Fruit fly (Drosophila melanogaster) whole organism, embryonic: ENCODE data around the gene CG17660.

Source experiments
- ATbp ChIP-seq: fragments of 200-800 bp; sonication (Bioruptor generic); optimal IDR thresholded peaks from 2 replicates; lab custom pipeline; 2017; ENCODE audit warnings: missing biosample characterization, mild to moderate bottlenecking, missing genetic modification characterization, missing genetic modification reagents
- CG11085 ChIP-seq: fragments of 200-800 bp; sonication (Bioruptor generic); IDR thresholded peaks from 2 replicates; pipeline ENCODE4 v1.3.6; 2022; ENCODE audit warnings: missing biosample characterization, missing genetic modification characterization
- CG11696 ChIP-seq: fragments of 200-800 bp; sonication (Bioruptor generic); IDR thresholded peaks from 2 replicates; pipeline ENCODE4 v1.3.6; 2022; ENCODE audit warnings: missing biosample characterization, missing genetic modification characterization
- CG12299 ChIP-seq: fragments of 200-800 bp; sonication (Bioruptor generic); optimal IDR thresholded peaks from 2 replicates; lab custom pipeline; 2018; ENCODE audit warnings: missing biosample characterization, mild to moderate bottlenecking, missing genetic modification characterization
- CG12659 ChIP-seq: fragments of 200-800 bp; sonication (Bioruptor generic); optimal IDR thresholded peaks from 3 replicates; lab custom pipeline; 2017; ENCODE audit warnings: mild to moderate bottlenecking, missing biosample characterization, missing genetic modification reagents, missing genetic modification characterization
- CG12744 ChIP-seq: fragments of 200-800 bp; sonication (Bioruptor generic); optimal IDR thresholded peaks from 2 replicates; lab custom pipeline; 2016; ENCODE audit warnings: missing biosample characterization, missing genetic modification characterization
- CG13287 ChIP-seq: fragments of 200-800 bp; sonication (Bioruptor generic); IDR thresholded peaks from 2 replicates; pipeline ENCODE4 v1.3.6; 2022; ENCODE audit warnings: missing biosample characterization, missing genetic modification characterization; ENCODE audit not compliant: partially characterized antibody
- CG13296 ChIP-seq: fragments of 200-800 bp; sonication (Bioruptor generic); optimal IDR thresholded peaks from 3 replicates; lab custom pipeline; 2018; ENCODE audit warnings: missing biosample characterization, mild to moderate bottlenecking, missing genetic modification characterization
- CG15011 ChIP-seq: fragments of 200-800 bp; sonication (Bioruptor generic); optimal IDR thresholded peaks from 3 replicates; lab custom pipeline; 2018; ENCODE audit warnings: missing biosample characterization, mild to moderate bottlenecking, missing genetic modification characterization
- CG15073 ChIP-seq: fragments of 200-800 bp; sonication (Bioruptor generic); optimal IDR thresholded peaks from 2 replicates; lab custom pipeline; 2016; ENCODE audit warnings: missing biosample characterization, missing genetic modification characterization
- CG1602 ChIP-seq: fragments of 200-800 bp; sonication (Bioruptor generic); optimal IDR thresholded peaks from 3 replicates; lab custom pipeline; 2016; ENCODE audit warnings: missing biosample characterization, missing genetic modification characterization
- CG32767 ChIP-seq: fragments of 200-800 bp; sonication (Bioruptor generic); IDR thresholded peaks from 2 replicates; pipeline ENCODE4 v1.3.6; 2022; ENCODE audit warnings: missing biosample characterization, missing genetic modification characterization
- CG4328 ChIP-seq: fragments of 200-800 bp; sonication (Bioruptor generic); optimal IDR thresholded peaks from 3 replicates; lab custom pipeline; 2017; ENCODE audit warnings: missing biosample characterization, missing genetic modification reagents, missing genetic modification characterization
- CG4730 ChIP-seq: fragments of 200-800 bp; sonication (Bioruptor generic); IDR thresholded peaks from 2 replicates; pipeline ENCODE4 v1.3.6; 2022; ENCODE audit warnings: missing biosample characterization, missing genetic modification characterization
- CG4854 ChIP-seq: fragments of 200-800 bp; sonication (Bioruptor generic); optimal IDR thresholded peaks from 2 replicates; lab custom pipeline; 2016; ENCODE audit warnings: missing biosample characterization, missing genetic modification characterization, inconsistent platforms
- CG5245 ChIP-seq: fragments of 200-800 bp; sonication (Bioruptor generic); optimal IDR thresholded peaks from 3 replicates; lab custom pipeline; 2016; ENCODE audit warnings: missing biosample characterization, missing genetic modification characterization
- CG6683 ChIP-seq: fragments of 200-800 bp; sonication (Bioruptor generic); optimal IDR thresholded peaks from 2 replicates; lab custom pipeline; 2017; ENCODE audit warnings: missing biosample characterization, mild to moderate bottlenecking, missing genetic modification characterization, missing genetic modification reagents
- CG7357 ChIP-seq: fragments of 200-800 bp; sonication (Bioruptor generic); IDR thresholded peaks from 3 replicates; pipeline ENCODE4 v1.3.6; 2022; ENCODE audit warnings: missing biosample characterization, missing genetic modification characterization
- CG7928 ChIP-seq: fragments of 200-800 bp; sonication (Bioruptor generic); optimal IDR thresholded peaks from 2 replicates; lab custom pipeline; 2017; ENCODE audit warnings: missing biosample characterization, mild to moderate bottlenecking, missing genetic modification characterization
- CoRest ChIP-seq: fragments of 200-800 bp; sonication (Bioruptor generic); optimal IDR thresholded peaks from 3 replicates; lab custom pipeline; 2018; ENCODE audit warnings: missing biosample characterization, mild to moderate bottlenecking, missing genetic modification characterization, moderate library complexity
- Dref ChIP-seq: fragments of 200-800 bp; sonication (Bioruptor generic); IDR thresholded peaks from 2 replicates; pipeline ENCODE4 v1.3.6; 2022; ENCODE audit warnings: missing biosample characterization, missing genetic modification characterization
- Hr51 ChIP-seq, 2 experiments: fragments of 200-800 bp; sonication (Bioruptor generic); optimal IDR thresholded peaks; 2 replicates in 1 of 2; 3 replicates in 1 of 2; lab custom pipeline; 2016 to 2018; ENCODE audit warnings: missing biosample characterization in 2 of 2, missing genetic modification characterization in 2 of 2, mild to moderate bottlenecking in 1 of 2, moderate library complexity in 1 of 2
- MESR4 ChIP-seq: fragments of 200-800 bp; sonication (Bioruptor generic); optimal IDR thresholded peaks from 2 replicates; lab custom pipeline; 2018; ENCODE audit warnings: missing biosample characterization, mild to moderate bottlenecking, missing genetic modification characterization, moderate library complexity
- Oli ChIP-seq: fragments of 200-800 bp; sonication (Bioruptor generic); optimal IDR thresholded peaks from 2 replicates; lab custom pipeline; 2018; ENCODE audit warnings: missing biosample characterization, mild to moderate bottlenecking, missing genetic modification characterization, moderate library complexity
- Poxn ChIP-seq: fragments of 200-800 bp; sonication (Bioruptor generic); IDR thresholded peaks from 2 replicates; pipeline ENCODE4 v1.3.6; 2022; ENCODE audit warnings: missing biosample characterization, missing genetic modification characterization
- Usf ChIP-seq: fragments of 200-800 bp; sonication (Bioruptor generic); optimal IDR thresholded peaks from 2 replicates; lab custom pipeline; 2017; ENCODE audit warnings: missing genotype, missing biosample characterization, missing genetic modification characterization
- ase ChIP-seq: fragments of 200-800 bp; sonication (Bioruptor generic); IDR thresholded peaks from 3 replicates; pipeline ENCODE4 v1.3.6; 2022; ENCODE audit warnings: missing biosample characterization, missing genetic modification characterization
- bigmax ChIP-seq: fragments of 200-800 bp; sonication (Bioruptor generic); optimal IDR thresholded peaks from 2 replicates; lab custom pipeline; 2018; ENCODE audit warnings: missing biosample characterization, mild to moderate bottlenecking, missing genetic modification characterization
- bowl ChIP-seq: fragments of 200-800 bp; sonication (Bioruptor generic); IDR thresholded peaks from 2 replicates; pipeline ENCODE4 v1.3.6; 2022; ENCODE audit warnings: missing biosample characterization, missing genetic modification characterization
- cas ChIP-seq: fragments of 200-800 bp; sonication (Bioruptor generic); IDR thresholded peaks from 2 replicates; pipeline ENCODE4 v1.3.6; 2022; ENCODE audit warnings: missing biosample characterization, missing genetic modification characterization
- caup ChIP-seq: fragments of 200-800 bp; sonication (Bioruptor generic); optimal IDR thresholded peaks from 3 replicates; lab custom pipeline; 2017; ENCODE audit warnings: missing biosample characterization, mild to moderate bottlenecking, missing genetic modification characterization, moderate library complexity; ENCODE audit not compliant: severe bottlenecking
- chm ChIP-seq: fragments of 200-800 bp; sonication (Bioruptor generic); IDR thresholded peaks from 2 replicates; pipeline ENCODE4 v1.3.6; 2022; ENCODE audit warnings: missing biosample characterization, missing genetic modification characterization
- crp ChIP-seq, 2 experiments: fragments of 200-800 bp; sonication (Bioruptor generic); optimal IDR thresholded peaks; 2 replicates in 1 of 2; 3 replicates in 1 of 2; lab custom pipeline; 2017; ENCODE audit warnings: missing biosample characterization in 2 of 2, missing genetic modification characterization in 2 of 2, mild to moderate bottlenecking in 1 of 2, moderate library complexity in 1 of 2
- ems ChIP-seq: fragments of 200-800 bp; sonication (Bioruptor generic); optimal IDR thresholded peaks from 3 replicates; lab custom pipeline; 2016; ENCODE audit warnings: missing biosample characterization, missing genetic modification characterization
- exex ChIP-seq: fragments of 200-800 bp; sonication (Bioruptor generic); optimal IDR thresholded peaks from 4 replicates; lab custom pipeline; 2018; ENCODE audit warnings: missing biosample characterization, mild to moderate bottlenecking, missing genetic modification characterization, moderate library complexity
- eyg ChIP-seq: fragments of 200-800 bp; sonication (Bioruptor generic); optimal IDR thresholded peaks from 3 replicates; lab custom pipeline; 2016; ENCODE audit warnings: missing biosample characterization, missing genetic modification characterization
- fru ChIP-seq: fragments of >200 bp; optimal IDR thresholded peaks from 2 replicates; lab custom pipeline; 2017
- gce ChIP-seq: fragments of 200-800 bp; sonication (Bioruptor generic); IDR thresholded peaks from 3 replicates; pipeline ENCODE4 v1.3.6; 2022; ENCODE audit warnings: missing biosample characterization, missing genetic modification characterization
- grn ChIP-seq: fragments of 200-800 bp; sonication (Bioruptor generic); optimal IDR thresholded peaks from 3 replicates; lab custom pipeline; 2017; ENCODE audit warnings: missing biosample characterization, missing genetic modification characterization
- inv ChIP-seq: fragments of 200-800 bp; sonication (Bioruptor generic); IDR thresholded peaks from 2 replicates; pipeline ENCODE4 v1.3.6; 2022; ENCODE audit warnings: missing biosample characterization, missing genetic modification characterization; ENCODE audit not compliant: partially characterized antibody
- nom ChIP-seq: fragments of 200-800 bp; sonication (Bioruptor generic); optimal IDR thresholded peaks from 2 replicates; lab custom pipeline; 2017; ENCODE audit warnings: missing biosample characterization, missing genetic modification characterization, mild to moderate bottlenecking, moderate library complexity, missing genetic modification reagents
- odd ChIP-seq: fragments of 200-800 bp; sonication (Bioruptor generic); optimal IDR thresholded peaks from 2 replicates; lab custom pipeline; 2017; ENCODE audit warnings: missing biosample characterization, mild to moderate bottlenecking, missing genetic modification characterization
- pum ChIP-seq: fragments of 200-800 bp; sonication (Bioruptor generic); optimal IDR thresholded peaks from 2 replicates; lab custom pipeline; 2016; ENCODE audit warnings: missing biosample characterization, missing genetic modification characterization
- pzg ChIP-seq: fragments of 200-800 bp; sonication (Bioruptor generic); optimal IDR thresholded peaks from 3 replicates; lab custom pipeline; 2018; ENCODE audit warnings: missing biosample characterization, mild to moderate bottlenecking, missing genetic modification characterization, moderate library complexity
- ro ChIP-seq: fragments of 200-800 bp; sonication (Bioruptor generic); IDR thresholded peaks from 2 replicates; pipeline ENCODE4 v1.3.6; 2022; ENCODE audit warnings: missing biosample characterization, missing genetic modification characterization
- schlank ChIP-seq: fragments of 200-800 bp; sonication (Bioruptor generic); optimal IDR thresholded peaks from 2 replicates; lab custom pipeline; 2018; ENCODE audit warnings: missing biosample characterization, mild to moderate bottlenecking, missing genetic modification characterization
- slbo ChIP-seq: fragments of 200-800 bp; sonication (Bioruptor generic); IDR thresholded peaks from 2 replicates; pipeline ENCODE4 v1.3.6; 2022; ENCODE audit warnings: missing biosample characterization, missing genetic modification characterization
- trem ChIP-seq: fragments of 200-800 bp; optimal IDR thresholded peaks from 3 replicates; lab custom pipeline; 2019; ENCODE audit warnings: missing biosample characterization, mild to moderate bottlenecking, missing genetic modification characterization, moderate library complexity
- vvl ChIP-seq: fragments of 200-800 bp; sonication (Bioruptor generic); IDR thresholded peaks from 2 replicates; pipeline ENCODE4 v1.3.6; 2022; ENCODE audit warnings: missing biosample characterization, missing genetic modification characterization
- zen2 ChIP-seq: fragments of 200-800 bp; sonication (Bioruptor generic); IDR thresholded peaks from 3 replicates; pipeline ENCODE4 v1.3.6; 2022; ENCODE audit warnings: missing biosample characterization, missing genetic modification characterization; ENCODE audit not compliant: partially characterized antibody
- zfh2 ChIP-seq: fragments of 200-800 bp; sonication (Bioruptor generic); optimal IDR thresholded peaks from 2 replicates; lab custom pipeline; 2016; ENCODE audit warnings: missing biosample characterization, missing genetic modification characterization

CG17660 gene

DNA sequence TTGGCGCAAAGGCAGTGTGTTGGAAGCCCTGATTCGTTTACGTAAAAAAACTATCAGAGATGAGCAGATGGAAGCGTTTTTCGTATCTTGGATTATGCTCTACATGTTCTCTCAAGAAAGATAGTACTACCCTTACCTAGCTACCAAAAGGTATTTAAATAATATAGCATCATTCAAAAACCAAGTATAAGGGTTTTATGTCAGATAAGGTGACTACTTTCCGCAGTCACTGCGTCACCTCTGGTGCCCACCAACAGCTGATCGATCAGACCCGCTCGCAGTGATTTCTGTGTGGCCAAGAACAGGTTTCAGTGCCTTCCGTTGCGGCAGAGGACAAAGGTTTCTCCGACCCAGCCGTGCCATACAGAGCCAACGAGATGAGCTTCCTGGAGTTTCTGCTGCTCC lies 19.4 kb upstream of the CG17660 start, which contains the start of the genes Eno and CG31937 (continued):
- TF ChIP-seq zen2 (GFP tag; lab: Robert Waterston, UW), result no peak
- no peak for TF ChIP-seq bowl
- no peak for TF ChIP-seq Usf
- TF ChIP-seq CG1602 (GFP tag; lab: Kevin White, UChicago), result peak; percentile 28
- peak; percentile 38 for TF ChIP-seq CoRest (tag; lab: Kevin White, UChicago)
- peak; percentile 77 for TF ChIP-seq nom (GFP tag; lab: Kevin White, UChicago)
- TF ChIP-seq CG4730, result 0 out of 2 replicates have a peak, but pooled peaks have one; percentile 29
- TF ChIP-seq ro, result no peak
- no peak for TF ChIP-seq Dref (GFP tag; lab: Robert Waterston, UW)
- no peak for TF ChIP-seq CG32767
- no peak for TF ChIP-seq bigmax (GFP tag; lab: Kevin White, UChicago)
- TF ChIP-seq pum, result peak; percentile 18
- TF ChIP-seq pzg (GFP tag; lab: Kevin White, UChicago), result peak; percentile 50

DNA sequence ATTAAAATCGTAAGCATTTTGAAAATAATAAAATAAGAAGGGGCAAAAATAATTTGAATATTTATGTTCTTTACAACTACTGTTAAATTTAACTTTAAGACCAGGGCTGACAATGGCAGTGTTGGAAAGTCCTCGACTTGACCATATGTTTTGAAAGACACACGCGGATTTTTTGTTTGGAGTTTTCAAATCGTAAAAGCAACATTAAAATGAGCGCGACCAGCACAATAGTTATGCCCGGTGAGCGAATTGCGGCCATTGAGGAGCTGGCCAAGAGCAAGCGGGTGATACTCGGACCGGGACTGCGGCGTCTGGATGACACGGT lies 18.4 kb upstream of the CG17660 start, which contains the start of gene Rrp40:
Gene Rrp40 (plus strand): TSS at position 113 of the 325 bp plus-strand sequence.
- TF ChIP-seq CG12744 (GFP tag; lab: Kevin White, UChicago) (no peak), CG4328 (GFP tag; lab: Kevin White, UChicago) (no peak), CG5245 (GFP tag; lab: Kevin White, UChicago) (no peak), schlank (tag; lab: Kevin White, UChicago) (no peak), CG12299 (tag; lab: Kevin White, UChicago) (no peak), eyg (GFP tag; lab: Kevin White, UChicago) (no peak), vvl (peak; percentile 48), CG11085 (GFP tag; lab: Robert Waterston, UW) (no peak), MESR4 (GFP tag; lab: Kevin White, UChicago) (no peak), CG6683 (GFP tag; lab: Kevin White, UChicago) (no peak), Poxn (no peak), CG7928 (GFP tag; lab: Kevin White, UChicago) (peak; percentile 91), Oli (tag; lab: Kevin White, UChicago) (peak; percentile 13), chm (GFP tag; lab: Robert Waterston, UW) (no peak), CG13287 (GFP tag; lab: Robert Waterston, UW) (peak; percentile 21; the same call in 1 of the 2 replicates), caup (GFP tag; lab: Kevin White, UChicago) (no peak), ATbp (GFP tag; lab: Kevin White, UChicago) (no peak), inv (no peak), CG15073 (GFP tag; lab: Kevin White, UChicago) (no peak), grn (GFP tag; lab: Kevin White, UChicago) (no peak), CG13296 (GFP tag; lab: Kevin White, UChicago) (no peak), zfh2 (GFP tag; lab: Kevin White, UChicago) (no peak), fru (no peak), crp (GFP tag; optimal IDR thresholded peaks at IDR 0.05; lab: Kevin White, UChicago) (peak; percentile 55 to 96), CG15011 (GFP tag; lab: Kevin White, UChicago) (no peak), Hr51 (GFP tag; optimal IDR thresholded peaks at IDR 0.05; lab: Kevin White, UChicago) (no peak), CG4854 (GFP tag; lab: Kevin White, UChicago) (no peak), slbo (GFP tag; lab: Robert Waterston, UW) (peak; percentile 17; the same call in 1 of the 2 replicates), odd (no peak), ase (GFP tag; lab: Robert Waterston, UW) (no peak), trem (tag; lab: Kevin White, UChicago) (peak; percentile 14), cas (no peak), ems (GFP tag; lab: Kevin White, UChicago) (no peak), CG12659 (GFP tag; lab: Kevin White, UChicago) (peak; percentile 38), exex (tag; lab: Kevin White, UChicago) (no peak), CG7357 (GFP tag; lab: Robert Waterston, UW) (no peak), CG11696 (GFP tag; lab: Robert Waterston, UW) (no peak), gce (GFP tag; lab: Robert Waterston, UW) (no peak)
